Worm (Caenorhabditis elegans): ENCODE measurements around the gene C47G2.3.

C47G2.3 gene

ce11 chrII:11268822-11269221 is 21.1 kb downstream of the C47G2.3 start, which contains the start of gene cut-1:
Gene cut-1 (plus strand): TSS chrII:11269122.
- no peak for TF ChIP-seq snpc-4 (tag; optimal IDR thresholded peaks at IDR 0.05)
- no peak for TF ChIP-seq elt-1 (tag; optimal IDR thresholded peaks at IDR 0.05; ENCODE audit: borderline replicate concordance, insufficient read depth)
- no peak for TF ChIP-seq lin-32 (GFP tag; optimal IDR thresholded peaks at IDR 0.05)

DNA sequence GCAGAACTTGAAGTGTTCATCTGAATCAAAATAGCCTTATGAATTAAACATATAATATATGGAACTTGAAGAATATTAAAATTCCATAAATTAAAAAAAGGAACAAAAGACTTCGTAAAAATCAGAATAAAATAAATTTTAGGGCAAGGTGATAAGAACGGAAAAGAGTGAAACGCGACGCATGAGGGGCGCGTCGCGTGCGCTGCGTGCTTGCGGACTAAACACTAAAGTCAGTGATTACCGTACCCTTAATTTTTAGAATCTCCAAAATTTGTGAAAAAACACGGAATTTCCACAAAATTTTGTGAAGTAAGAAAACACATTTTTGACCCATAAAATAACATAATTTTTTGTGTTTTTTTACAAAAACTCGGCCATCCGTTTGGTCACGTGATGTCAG is 28.8 kb downstream of the C47G2.3 start, which contains the start of gene T05B9.1:
TSS of gene T05B9.1 (minus strand) at position 20 of the 400 bp plus-strand sequence.
- TF ChIP-seq M03D4.4 (tag; optimal IDR thresholded peaks at IDR 0.05) (no peak), drap-1 (GFP tag; optimal IDR thresholded peaks at IDR 0.05) (no peak), lin-32 (GFP tag; optimal IDR thresholded peaks at IDR 0.05) (no peak), ces-1 (GFP tag; optimal IDR thresholded peaks at IDR 0.05) (no peak), lsy-2 (tag; optimal IDR thresholded peaks at IDR 0.05) (no peak), pha-4 (tag; optimal IDR thresholded peaks at IDR 0.05) (no peak), ceh-43 (GFP tag; optimal IDR thresholded peaks at IDR 0.05) (no peak)

- TF ChIP-seq lin-13 (tag; optimal IDR thresholded peaks at IDR 0.05) (no peak), snpc-4 (tag; optimal IDR thresholded peaks at IDR 0.05) (no peak), ceh-39 (tag; optimal IDR thresholded peaks at IDR 0.05) (no peak), bed-3 (GFP tag; optimal IDR thresholded peaks at IDR 0.05) (no peak), mls-2 (tag; optimal IDR thresholded peaks at IDR 0.05) (no peak), unc-39 (tag; optimal IDR thresholded peaks at IDR 0.05) (no peak), drap-1 (GFP tag; optimal IDR thresholded peaks at IDR 0.05) (no peak), tbx-8 (GFP tag; optimal IDR thresholded peaks at IDR 0.05) (no peak)
Measured at ce11 chrII:11259766-11260165, 30.2 kb downstream of the C47G2.3 start.

ce11 chrII:11255536-11255935 is 34.4 kb downstream of the C47G2.3 start, which contains the start of gene T05B9.2:
Gene T05B9.2 (plus strand): TSS chrII:11255836.
- TF ChIP-seq ceh-43 (GFP tag; optimal IDR thresholded peaks at IDR 0.05) (no peak), bed-3 (GFP tag; optimal IDR thresholded peaks at IDR 0.05) (no peak), M03D4.4 (tag; optimal IDR thresholded peaks at IDR 0.05) (no peak), ztf-11 (tag; optimal IDR thresholded peaks at IDR 0.05) (no peak), nhr-76 (tag; optimal IDR thresholded peaks at IDR 0.05) (no peak), nhr-2 (tag; optimal IDR thresholded peaks at IDR 0.05) (no peak), drap-1 (GFP tag; optimal IDR thresholded peaks at IDR 0.05) (no peak), hlh-1 (tag; optimal IDR thresholded peaks at IDR 0.05) (no peak), elt-1 (tag; optimal IDR thresholded peaks at IDR 0.05; ENCODE audit: borderline replicate concordance, insufficient read depth) (no peak), tbx-8 (GFP tag; optimal IDR thresholded peaks at IDR 0.05) (no peak), lin-13 (tag; optimal IDR thresholded peaks at IDR 0.05) (no peak), nhr-237 (tag; optimal IDR thresholded peaks at IDR 0.05) (no peak), ceh-39 (tag; optimal IDR thresholded peaks at IDR 0.05) (no peak), unc-120 (tag; optimal IDR thresholded peaks at IDR 0.05; ENCODE audit: poor library complexity, severe bottlenecking) (no peak), blmp-1 (tag; optimal IDR thresholded peaks at IDR 0.05) (no peak), sem-2 (GFP tag; optimal IDR thresholded peaks at IDR 0.05) (no peak), sptf-1 (tag; optimal IDR thresholded peaks at IDR 0.05) (no peak), zip-8 (tag; optimal IDR thresholded peaks at IDR 0.05) (no peak), unc-62 (GFP tag; optimal IDR thresholded peaks at IDR 0.05) (no peak)

DNA sequence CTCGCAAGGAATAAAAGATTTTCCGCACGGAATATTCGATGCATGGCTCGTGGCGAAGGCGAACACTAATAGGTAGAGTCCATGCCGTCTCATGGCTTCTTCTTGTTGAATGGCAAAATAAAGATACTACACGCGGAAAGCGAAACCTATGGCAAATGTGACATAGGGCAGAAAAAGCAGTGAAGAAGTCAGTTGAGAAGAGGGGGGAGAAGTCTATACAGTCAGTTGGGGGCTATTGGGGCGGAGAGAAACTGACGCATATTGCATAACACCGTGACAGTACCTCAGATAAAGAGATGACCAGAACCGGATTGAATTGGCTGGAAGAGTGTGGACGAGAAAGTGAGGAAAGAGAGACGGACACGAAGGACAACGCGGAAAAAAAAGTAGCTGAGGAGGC is 42.5 kb downstream of the C47G2.3 start, which contains the start of gene T06D8.10:
TSS of gene T06D8.10 (minus strand) at position 101 of the 400 bp plus-strand sequence.
- TF ChIP-seq unc-62 (GFP tag; optimal IDR thresholded peaks at IDR 0.05) (no peak), flh-1 (GFP tag; optimal IDR thresholded peaks at IDR 0.05) (no peak), elt-1 (tag; optimal IDR thresholded peaks at IDR 0.05; ENCODE audit: borderline replicate concordance, insufficient read depth) (no peak), ces-1 (GFP tag; optimal IDR thresholded peaks at IDR 0.05) (no peak), nhr-237 (tag; optimal IDR thresholded peaks at IDR 0.05) (no peak), ceh-83 (GFP tag; optimal IDR thresholded peaks at IDR 0.05) (no peak), sptf-1 (tag; optimal IDR thresholded peaks at IDR 0.05) (no peak), lin-32 (GFP tag; optimal IDR thresholded peaks at IDR 0.05) (no peak), lsy-2 (tag; optimal IDR thresholded peaks at IDR 0.05) (no peak), nhr-28 (tag; optimal IDR thresholded peaks at IDR 0.05) (no peak), cnd-1 (tag; optimal IDR thresholded peaks at IDR 0.05) (no peak), zip-8 (tag; optimal IDR thresholded peaks at IDR 0.05) (no peak), mab-5 (tag; optimal IDR thresholded peaks at IDR 0.05) (no peak), nhr-76 (tag; optimal IDR thresholded peaks at IDR 0.05) (no peak), mep-1 (tag; optimal IDR thresholded peaks at IDR 0.05) (no peak), elt-3 (tag; optimal IDR thresholded peaks at IDR 0.05) (no peak), mls-2 (tag; optimal IDR thresholded peaks at IDR 0.05) (no peak)

Measured in whole organism, mixed stage, embryonic.